Fruit fly (Drosophila melanogaster) whole organism, wandering third instar larva: ENCODE results near the gene SamDC.

ENCODE experiments used
- Myc ChIP-seq: fragments of >200 bp; optimal IDR thresholded peaks from 2 replicates; lab custom pipeline; 2017
- dl ChIP-seq, 2 experiments: fragments of 175-275, 200-275 bp in 1 of 2; fragments of 200-275 bp in 1 of 2; sonication (Bioruptor generic); optimal IDR thresholded peaks; lab custom pipeline; 2018; ENCODE audit warnings: mild to moderate bottlenecking in 2 of 2, missing biosample characterization in 2 of 2, missing genetic modification characterization in 2 of 2, moderate library complexity in 2 of 2; ENCODE audit not compliant: partially characterized antibody in 2 of 2, insufficient read depth in 1 of 2
- fru ChIP-seq: fragments of 200-800 bp; sonication (Bioruptor generic); optimal IDR thresholded peaks from 3 replicates; lab custom pipeline; 2016; ENCODE audit warnings: missing biosample characterization, mild to moderate bottlenecking, missing genetic modification characterization

dm6 chr2L:10320174-10320775 is 19.0 kb upstream of the SamDC start:
- TF ChIP-seq dl (GFP tag; optimal IDR thresholded peaks at IDR 0.05; lab: Kevin White, UChicago; ENCODE audit: insufficient read depth in 1 of 2, partially characterized antibody in 2 of 2), result no peak
- no peak for TF ChIP-seq fru (GFP tag; lab: Kevin White, UChicago)
- no peak for TF ChIP-seq Myc (lab: Kevin White, UChicago)
